Fruit fly (Drosophila melanogaster) whole organism, wandering third instar larva: ENCODE measurements around the gene t-cup.

Source experiments
- Abd-B ChIP-seq: fragments of >200 bp; optimal IDR thresholded peaks from 2 replicates; lab custom pipeline; 2017; ENCODE audit warnings: missing biosample characterization, missing genetic modification characterization
- CG32264 ChIP-seq: fragments of 200-800 bp; sonication (Bioruptor generic); optimal IDR thresholded peaks from 2 replicates; lab custom pipeline; 2016; ENCODE audit warnings: missing biosample characterization, missing genetic modification characterization
- CG9705 ChIP-seq: fragments of 200-800 bp; sonication (Bioruptor generic); optimal IDR thresholded peaks from 2 replicates; lab custom pipeline; 2018; ENCODE audit warnings: missing biosample characterization, mild to moderate bottlenecking, missing genetic modification characterization
- CrebA ChIP-seq: fragments of 200-800 bp; sonication (Bioruptor generic); optimal IDR thresholded peaks from 2 replicates; lab custom pipeline; 2016; ENCODE audit warnings: missing biosample characterization, mild to moderate bottlenecking, missing genetic modification characterization, borderline replicate concordance
- Dfd ChIP-seq: fragments of >200 bp; optimal IDR thresholded peaks from 2 replicates; lab custom pipeline; 2017; ENCODE audit warnings: missing biosample characterization, missing genetic modification characterization
- Dif ChIP-seq: fragments of 200-275, 200-300 bp; sonication (Bioruptor generic); optimal IDR thresholded peaks from 2 replicates; lab custom pipeline; 2018; ENCODE audit warnings: missing biosample characterization, missing genetic modification characterization; ENCODE audit not compliant: partially characterized antibody
- GATAd ChIP-seq: sonication (Bioruptor generic); optimal IDR thresholded peaks from 2 replicates; lab custom pipeline; 2016; ENCODE audit warnings: missing biosample characterization, missing genetic modification characterization
- HLH106 ChIP-seq: fragments of 200-800 bp; optimal IDR thresholded peaks from 3 replicates; lab custom pipeline; 2019; ENCODE audit warnings: missing biosample characterization, mild to moderate bottlenecking, missing genetic modification characterization, moderate library complexity
- Hnf4 ChIP-seq: fragments of 200-800 bp; sonication (Bioruptor generic); optimal IDR thresholded peaks from 2 replicates; lab custom pipeline; 2016; ENCODE audit warnings: missing biosample characterization, mild to moderate bottlenecking, missing genetic modification characterization
- Hr83 ChIP-seq: fragments of 200-300 bp; sonication (Bioruptor generic); optimal IDR thresholded peaks from 2 replicates; lab custom pipeline; 2016; ENCODE audit warnings: missing biosample characterization, mild to moderate bottlenecking, missing genetic modification characterization, moderate library complexity; ENCODE audit not compliant: poor library complexity, severe bottlenecking
- Jra ChIP-seq: sonication (Bioruptor generic); optimal IDR thresholded peaks from 2 replicates; lab custom pipeline; 2016; ENCODE audit warnings: missing biosample characterization, missing genetic modification characterization
- Mio ChIP-seq: sonication (Bioruptor generic); optimal IDR thresholded peaks from 2 replicates; lab custom pipeline; 2016; ENCODE audit warnings: missing biosample characterization, missing genetic modification characterization
- Myc ChIP-seq: fragments of >200 bp; optimal IDR thresholded peaks from 2 replicates; lab custom pipeline; 2017
- N ChIP-seq: fragments of >200 bp; optimal IDR thresholded peaks from 2 replicates; lab custom pipeline; 2018; ENCODE audit warnings: missing biosample characterization, missing external identifiers, missing genetic modification characterization
- OdsH ChIP-seq: fragments of 200-800 bp; sonication (Bioruptor generic); optimal IDR thresholded peaks from 2 replicates; lab custom pipeline; 2016; ENCODE audit warnings: missing biosample characterization, mild to moderate bottlenecking, missing genetic modification characterization
- Rel ChIP-seq, 2 experiments: fragments of 200-800 bp; sonication (Bioruptor generic) in 1 of 2; optimal IDR thresholded peaks; 2 replicates in 1 of 2; 3 replicates in 1 of 2; lab custom pipeline; 2016 to 2019; ENCODE audit warnings: mild to moderate bottlenecking in 2 of 2, missing biosample characterization in 2 of 2, missing genetic modification characterization in 2 of 2, moderate library complexity in 1 of 2
- Sp1 ChIP-seq: fragments of 200-800 bp; sonication (Bioruptor generic); optimal IDR thresholded peaks from 3 replicates; lab custom pipeline; 2019; ENCODE audit warnings: missing biosample characterization, mild to moderate bottlenecking, missing genetic modification characterization, moderate library complexity
- br ChIP-seq: fragments of 200-800 bp; sonication (Bioruptor generic); optimal IDR thresholded peaks from 2 replicates; lab custom pipeline; 2016; ENCODE audit warnings: missing biosample characterization, missing genetic modification characterization
- brk ChIP-seq: fragments of 200-800 bp; sonication (Bioruptor generic); optimal IDR thresholded peaks from 2 replicates; lab custom pipeline; 2016; ENCODE audit warnings: missing biosample characterization, mild to moderate bottlenecking, missing genetic modification characterization
- dl ChIP-seq, 2 experiments: fragments of 175-275, 200-275 bp in 1 of 2; fragments of 200-275 bp in 1 of 2; sonication (Bioruptor generic); optimal IDR thresholded peaks; lab custom pipeline; 2018; ENCODE audit warnings: mild to moderate bottlenecking in 2 of 2, missing biosample characterization in 2 of 2, missing genetic modification characterization in 2 of 2, moderate library complexity in 2 of 2; ENCODE audit not compliant: partially characterized antibody in 2 of 2, insufficient read depth in 1 of 2
- dmrt93B ChIP-seq: fragments of 200-800 bp; sonication (Bioruptor generic); optimal IDR thresholded peaks from 2 replicates; lab custom pipeline; 2018; ENCODE audit warnings: missing biosample characterization, mild to moderate bottlenecking, missing genetic modification characterization
- dsf ChIP-seq: sonication (Bioruptor generic); optimal IDR thresholded peaks from 2 replicates; lab custom pipeline; 2016; ENCODE audit warnings: missing biosample characterization, missing genetic modification characterization, borderline replicate concordance
- ey ChIP-seq: fragments of 200-800 bp; sonication (Bioruptor generic); optimal IDR thresholded peaks from 2 replicates; lab custom pipeline; 2016; ENCODE audit warnings: missing biosample characterization, missing genetic modification characterization
- foxo ChIP-seq, 2 experiments: fragments of 200-800 bp; sonication (Bioruptor generic); optimal IDR thresholded peaks; 2 replicates in 1 of 2; 3 replicates in 1 of 2; lab custom pipeline; 2016 to 2017; ENCODE audit warnings: missing biosample characterization in 2 of 2, missing genetic modification characterization in 2 of 2
- fru ChIP-seq: fragments of 200-800 bp; sonication (Bioruptor generic); optimal IDR thresholded peaks from 3 replicates; lab custom pipeline; 2016; ENCODE audit warnings: missing biosample characterization, mild to moderate bottlenecking, missing genetic modification characterization
- h ChIP-seq: fragments of 200-800 bp; sonication (Bioruptor generic); optimal IDR thresholded peaks from 3 replicates; lab custom pipeline; 2016; ENCODE audit warnings: missing biosample characterization, mild to moderate bottlenecking, missing genetic modification characterization
- jim ChIP-seq: fragments of 175-275, 200-325 bp; sonication (Bioruptor generic); optimal IDR thresholded peaks from 2 replicates; lab custom pipeline; 2016; ENCODE audit warnings: missing biosample characterization, mild to moderate bottlenecking, missing genetic modification characterization
- pan ChIP-seq: fragments of >200 bp; optimal IDR thresholded peaks from 2 replicates; lab custom pipeline; 2017
- psq ChIP-seq: fragments of 200-800 bp; sonication (Bioruptor generic); optimal IDR thresholded peaks from 3 replicates; lab custom pipeline; 2017; ENCODE audit warnings: missing biosample characterization, mild to moderate bottlenecking, missing genetic modification characterization, moderate library complexity
- rgr ChIP-seq: fragments of 200-800 bp; sonication (Bioruptor generic); optimal IDR thresholded peaks from 3 replicates; lab custom pipeline; 2016; ENCODE audit warnings: missing biosample characterization, mild to moderate bottlenecking, missing genetic modification characterization
- sage ChIP-seq: fragments of 200-800 bp; sonication (Bioruptor generic); optimal IDR thresholded peaks from 2 replicates; lab custom pipeline; 2016; ENCODE audit warnings: missing biosample characterization, mild to moderate bottlenecking, missing genetic modification characterization
- sv ChIP-seq: fragments of 200-800 bp; sonication (Bioruptor generic); optimal IDR thresholded peaks from 3 replicates; lab custom pipeline; 2016; ENCODE audit warnings: missing biosample characterization, missing genetic modification characterization
- tai ChIP-seq: sonication (Bioruptor generic); optimal IDR thresholded peaks from 2 replicates; lab custom pipeline; 2016; ENCODE audit warnings: missing biosample characterization, missing genetic modification characterization
- usp ChIP-seq: fragments of >200 bp; optimal IDR thresholded peaks from 2 replicates; lab custom pipeline; 2017; ENCODE audit warnings: missing biosample characterization, missing genetic modification characterization
- woc ChIP-seq: sonication (Bioruptor generic); optimal IDR thresholded peaks from 2 replicates; lab custom pipeline; 2016; ENCODE audit warnings: missing biosample characterization, mild to moderate bottlenecking, missing genetic modification characterization

The t-cup gene

dm6 chr2L:12543107-12543615 is 46.0 kb upstream of the t-cup start (continued):
- TF ChIP-seq Rel (GFP tag; optimal IDR thresholded peaks at IDR 0.05; lab: Kevin White, UChicago), result peak; percentile 62
- TF ChIP-seq Rel (tag; optimal IDR thresholded peaks at IDR 0.05; lab: Kevin White, UChicago), result peak; percentile 28
- no peak for TF ChIP-seq sv (GFP tag; lab: Kevin White, UChicago)
- TF ChIP-seq CG9705 (GFP tag; lab: Kevin White, UChicago), result no peak
- TF ChIP-seq pan (lab: Kevin White, UChicago), result no peak
- TF ChIP-seq sage, result peak; percentile 26
- peak; percentile 10 for TF ChIP-seq OdsH (GFP tag; lab: Kevin White, UChicago)
- peak; percentile 53 for TF ChIP-seq jim (GFP tag; lab: Kevin White, UChicago)
- no peak for TF ChIP-seq CrebA (GFP tag; lab: Kevin White, UChicago)
- TF ChIP-seq Dif, result peak; percentile 99

- TF ChIP-seq br (GFP tag; lab: Kevin White, UChicago) (peak; percentile 55), Hr83 (GFP tag; lab: Kevin White, UChicago) (no peak), usp (GFP tag; lab: Kevin White, UChicago) (no peak), dsf (GFP tag; lab: Kevin White, UChicago) (no peak), Jra (GFP tag; lab: Kevin White, UChicago) (no peak), dmrt93B (peak; percentile 6), brk (GFP tag; lab: Kevin White, UChicago) (peak; percentile 38), CG32264 (GFP tag; lab: Kevin White, UChicago) (peak; percentile 31), Mio (GFP tag; lab: Kevin White, UChicago) (no peak), Sp1 (GFP tag; lab: Kevin White, UChicago) (peak; percentile 81), Dfd (no peak), N (GFP tag; lab: Kevin White, UChicago) (no peak), tai (GFP tag; lab: Kevin White, UChicago) (peak; percentile 0), jim (GFP tag; lab: Kevin White, UChicago) (no peak), OdsH (GFP tag; lab: Kevin White, UChicago) (peak; percentile 85), sage (no peak), psq (GFP tag; lab: Kevin White, UChicago) (peak; percentile 70), Hnf4 (GFP tag; lab: Kevin White, UChicago) (peak; percentile 33), h (GFP tag; lab: Kevin White, UChicago) (peak; percentile 81), HLH106 (tag; lab: Kevin White, UChicago) (peak; percentile 82), CG9705 (GFP tag; lab: Kevin White, UChicago) (peak; percentile 25), rgr (GFP tag; lab: Kevin White, UChicago) (peak; percentile 72), ey (GFP tag; lab: Kevin White, UChicago) (peak; percentile 67), woc (GFP tag; lab: Kevin White, UChicago) (peak; percentile 40), fru (GFP tag; lab: Kevin White, UChicago) (peak; percentile 82), foxo (GFP tag; optimal IDR thresholded peaks at IDR 0.05; lab: Kevin White, UChicago) (peak in 1 of 2 experiments; percentile 87), Myc (lab: Kevin White, UChicago) (no peak), dl (GFP tag; optimal IDR thresholded peaks at IDR 0.05; lab: Kevin White, UChicago; ENCODE audit: insufficient read depth in 1 of 2, partially characterized antibody in 2 of 2) (no peak), Rel (GFP tag; optimal IDR thresholded peaks at IDR 0.05; lab: Kevin White, UChicago) (no peak), Rel (tag; optimal IDR thresholded peaks at IDR 0.05; lab: Kevin White, UChicago) (peak; percentile 54)
- TF ChIP-seq, all 38 proteins: peak for 18
Observed at dm6 chr2L:12542018-12542417, 44.9 kb upstream of the t-cup start.

dm6 chr2L:12540246-12540645 is 43.1 kb upstream of the t-cup start:
- TF ChIP-seq HLH106 (tag; lab: Kevin White, UChicago), result no peak
- no peak for TF ChIP-seq Abd-B (GFP tag; lab: Kevin White, UChicago)
- no peak for TF ChIP-seq brk (GFP tag; lab: Kevin White, UChicago)
- no peak for TF ChIP-seq sv (GFP tag; lab: Kevin White, UChicago)
- no peak for TF ChIP-seq CG9705 (GFP tag; lab: Kevin White, UChicago)
- TF ChIP-seq CG32264 (GFP tag; lab: Kevin White, UChicago), result no peak
- no peak for TF ChIP-seq GATAd (GFP tag; lab: Kevin White, UChicago)
- no peak for TF ChIP-seq sage
- no peak for TF ChIP-seq Hnf4 (GFP tag; lab: Kevin White, UChicago)
- TF ChIP-seq rgr (GFP tag; lab: Kevin White, UChicago), result no peak
- TF ChIP-seq dsf (GFP tag; lab: Kevin White, UChicago), result no peak
- no peak for TF ChIP-seq OdsH (GFP tag; lab: Kevin White, UChicago)
- no peak for TF ChIP-seq CrebA (GFP tag; lab: Kevin White, UChicago)
- no peak for TF ChIP-seq jim (GFP tag; lab: Kevin White, UChicago)
